Fruit fly (Drosophila melanogaster): ENCODE results near the gene jigr1.

jigr1 gene

DNA sequence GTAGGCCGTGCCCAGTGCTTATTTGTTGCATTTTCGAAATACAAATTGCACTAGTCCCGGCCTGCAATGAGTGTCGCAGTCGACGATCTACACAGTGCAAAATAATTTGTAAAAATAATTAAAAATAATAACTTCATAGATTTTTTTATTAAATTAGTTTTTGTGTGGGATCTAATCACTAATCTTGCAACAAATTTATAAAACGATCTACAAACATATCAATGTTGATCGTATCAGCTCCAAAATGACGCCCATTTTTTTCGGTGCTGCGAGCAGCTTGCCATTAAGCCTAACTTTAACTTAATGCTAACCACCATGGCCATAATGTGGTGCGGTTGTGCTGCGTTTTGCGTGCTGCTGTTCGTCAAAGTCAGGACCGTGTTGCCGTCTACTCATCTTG, 13.8 kb downstream of the jigr1 start (continued):
- TF ChIP-seq CG15011 (GFP tag; optimal IDR thresholded peaks at IDR 0.05) (no peak), Rx (GFP tag; IDR thresholded peaks at IDR 0.05) (no peak), pita (GFP tag; optimal IDR thresholded peaks at IDR 0.05) (no peak), lmd (GFP tag; IDR thresholded peaks at IDR 0.05) (no peak), grau (tag; optimal IDR thresholded peaks at IDR 0.05) (peak; percentile 16), CG14014 (GFP tag; IDR thresholded peaks at IDR 0.05) (0 out of 2 replicates have a peak, but pooled peaks have one; percentile 25), ttk (GFP tag; IDR thresholded peaks at IDR 0.05) (no peak), phol (tag; optimal IDR thresholded peaks at IDR 0.05) (peak; percentile 24), CG14860 (GFP tag; IDR thresholded peaks at IDR 0.05; ENCODE audit: partially characterized antibody) (no peak), gt (GFP tag; IDR thresholded peaks at IDR 0.05) (no peak), ham (GFP tag; IDR thresholded peaks at IDR 0.05) (no peak), h (optimal IDR thresholded peaks at IDR 0.05) (no peak), Neu2 (GFP tag; optimal IDR thresholded peaks at IDR 0.05; ENCODE audit: borderline replicate concordance) (no peak), B-H2 (GFP tag; optimal IDR thresholded peaks at IDR 0.05) (no peak), CG1603 (tag; optimal IDR thresholded peaks at IDR 0.05) (no peak), Poxn (GFP tag; IDR thresholded peaks at IDR 0.05) (no peak), Ada2b (GFP tag; IDR thresholded peaks at IDR 0.05) (peak; percentile 41; the same call in 1 of the 2 replicates), Camta (GFP tag; optimal IDR thresholded peaks at IDR 0.05) (no peak), ash1 (GFP tag; optimal IDR thresholded peaks at IDR 0.05) (no peak), CG1602 (GFP tag; optimal IDR thresholded peaks at IDR 0.05) (no peak), sisA (GFP tag; IDR thresholded peaks at IDR 0.05) (no peak), CG4404 (GFP tag; IDR thresholded peaks at IDR 0.05) (no peak), CG6689 (GFP tag; IDR thresholded peaks at IDR 0.05) (no peak), HLHmδ (GFP tag; optimal IDR thresholded peaks at IDR 0.05) (no peak), CG10267 (tag; optimal IDR thresholded peaks at IDR 0.05) (peak; percentile 4), insv (GFP tag; optimal IDR thresholded peaks at IDR 0.05) (no peak), D19B (GFP tag; optimal IDR thresholded peaks at IDR 0.05) (no peak), Pdp1 (GFP tag; optimal IDR thresholded peaks at IDR 0.05) (no peak), CG17186 (GFP tag; optimal IDR thresholded peaks at IDR 0.05) (no peak), lbe (GFP tag; optimal IDR thresholded peaks at IDR 0.05) (peak; percentile 22), GATAe (GFP tag; conservative IDR thresholded peaks at IDR 0.05) (no peak), CG6854 (GFP tag; optimal IDR thresholded peaks at IDR 0.05) (no peak), CG6654 (GFP tag; optimal IDR thresholded peaks at IDR 0.05) (no peak), Xrp1 (GFP tag; IDR thresholded peaks at IDR 0.05) (peak; percentile 53; the same call in 1 of the 2 replicates), CG17612 (GFP tag; IDR thresholded peaks at IDR 0.05) (no peak), pho (GFP tag; optimal IDR thresholded peaks at IDR 0.05) (no peak), nerfin-2 (GFP tag; IDR thresholded peaks at IDR 0.05; ENCODE audit: partially characterized antibody) (0 out of 2 replicates have a peak, but pooled peaks have one; percentile 0), Mrtf (GFP tag; IDR thresholded peaks at IDR 0.05) (no peak), Sry-β (GFP tag; optimal IDR thresholded peaks at IDR 0.05) (no peak), dmrt99B (tag; optimal IDR thresholded peaks at IDR 0.05) (no peak), CG7357 (GFP tag; IDR thresholded peaks at IDR 0.05) (no peak), Atf6 (GFP tag; IDR thresholded peaks at IDR 0.05) (no peak), pb (GFP tag; optimal IDR thresholded peaks at IDR 0.05) (no peak), dm (GFP tag; optimal IDR thresholded peaks at IDR 0.05) (no peak), Aef1 (GFP tag; IDR thresholded peaks at IDR 0.05) (no peak), gfzf (GFP tag; optimal IDR thresholded peaks at IDR 0.05) (no peak), stc (GFP tag; IDR thresholded peaks at IDR 0.05) (0 out of 2 replicates have a peak, but pooled peaks have one; percentile 5), twi (tag; optimal IDR thresholded peaks at IDR 0.05) (no peak), cato (GFP tag; optimal IDR thresholded peaks at IDR 0.05; ENCODE audit: borderline replicate concordance) (no peak), CG18619 (GFP tag; optimal IDR thresholded peaks at IDR 0.05) (no peak), bcd (GFP tag; optimal IDR thresholded peaks at IDR 0.05) (no peak), Atf3 (GFP tag; optimal IDR thresholded peaks at IDR 0.05) (no peak)
